Worm (Caenorhabditis elegans): ENCODE data around the gene ogt-1.

DNA sequence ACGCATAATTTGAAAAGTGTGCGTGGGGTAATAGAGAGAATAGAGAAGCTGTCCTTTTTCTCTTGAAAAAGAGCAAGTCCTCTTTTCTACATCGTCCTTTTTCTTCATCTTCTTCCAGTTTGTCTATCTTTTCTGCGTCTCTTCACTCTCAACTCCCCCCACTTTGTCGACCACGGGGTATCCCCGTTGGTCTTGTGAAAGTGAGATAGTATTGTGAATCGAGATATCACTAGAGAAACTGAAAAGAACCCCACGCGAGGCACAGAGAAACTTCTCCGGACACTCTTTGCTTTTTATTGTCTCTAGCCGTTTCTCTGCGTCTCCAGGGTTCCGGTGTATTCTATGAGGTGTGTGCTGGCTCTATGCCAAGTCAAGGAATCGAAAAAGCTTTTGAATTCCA is 2.0 kb upstream of the ogt-1 start:
- TF ChIP-seq klf-2 (GFP tag; conservative IDR thresholded peaks at IDR 0.05) (no peak), cog-1 (tag; optimal IDR thresholded peaks at IDR 0.05) (peak; percentile 82), flt-1 (GFP tag; IDR thresholded peaks at IDR 0.05) (peak; percentile 73; the same call in 1 of the 2 replicates), tab-1 (GFP tag; IDR thresholded peaks at IDR 0.05) (no peak), med-1 (GFP tag; optimal IDR thresholded peaks at IDR 0.05; ENCODE audit: insufficient read depth) (no peak), ztf-29 (GFP tag; IDR thresholded peaks at IDR 0.05) (no peak), ztf-23 (GFP tag; IDR thresholded peaks at IDR 0.05) (peak; percentile 69; the same call in 1 of the 2 replicates), ref-1 (GFP tag; conservative IDR thresholded peaks at IDR 0.05) (no peak)

All from whole organism, midembryonic.